Fruit fly (Drosophila melanogaster) whole organism, embryonic: ENCODE measurements around the gene COX7AL.
A peak's percentile ranks its signal among the peaks of the same experiment; 100 is the strongest.

Experiments used
- ATbp ChIP-seq: fragments of 200-800 bp; sonication (Bioruptor generic); optimal IDR thresholded peaks from 2 replicates; lab custom pipeline; 2017; ENCODE audit warnings: missing biosample characterization, mild to moderate bottlenecking, missing genetic modification characterization, missing genetic modification reagents
- Blimp-1 ChIP-seq: fragments of 200-800 bp; sonication (Bioruptor generic); optimal IDR thresholded peaks from 3 replicates; lab custom pipeline; 2018; ENCODE audit warnings: missing biosample characterization, missing genetic modification characterization, mild to moderate bottlenecking, moderate library complexity, missing genetic modification reagents
- CG10209 ChIP-seq: fragments of 200-800 bp; sonication (Bioruptor generic); optimal IDR thresholded peaks from 3 replicates; lab custom pipeline; 2017; ENCODE audit warnings: missing biosample characterization, mild to moderate bottlenecking, missing genetic modification characterization, missing genetic modification reagents
- CG11456 ChIP-seq: fragments of 200-800 bp; sonication (Bioruptor generic); IDR thresholded peaks from 3 replicates; pipeline ENCODE4 v1.3.6; 2022; ENCODE audit warnings: missing biosample characterization, missing genetic modification characterization
- CG12236 ChIP-seq: fragments of 200-800 bp; sonication (Bioruptor generic); optimal IDR thresholded peaks from 2 replicates; lab custom pipeline; 2016; ENCODE audit warnings: missing biosample characterization, missing genetic modification characterization
- CG12942 ChIP-seq: fragments of 200-800 bp; sonication (Bioruptor generic); optimal IDR thresholded peaks from 3 replicates; lab custom pipeline; 2016; ENCODE audit warnings: missing biosample characterization, missing genetic modification characterization
- CG14710 ChIP-seq: fragments of 200-800 bp; sonication (Bioruptor generic); optimal IDR thresholded peaks from 3 replicates; lab custom pipeline; 2019; ENCODE audit warnings: missing biosample characterization, mild to moderate bottlenecking, missing genetic modification characterization, moderate library complexity
- CG14860 ChIP-seq: fragments of 200-800 bp; sonication (Bioruptor generic); IDR thresholded peaks from 3 replicates; pipeline ENCODE4 v1.3.6; 2022; ENCODE audit warnings: missing biosample characterization, missing genetic modification characterization; ENCODE audit not compliant: partially characterized antibody
- CG15514 ChIP-seq: fragments of 200-800 bp; sonication (Bioruptor generic); optimal IDR thresholded peaks from 3 replicates; lab custom pipeline; 2017; ENCODE audit warnings: missing biosample characterization, missing genetic modification characterization, mild to moderate bottlenecking, moderate library complexity, missing genetic modification reagents
- CG18011 ChIP-seq: fragments of 200-800 bp; sonication (Bioruptor generic); optimal IDR thresholded peaks from 2 replicates; lab custom pipeline; 2017; ENCODE audit warnings: missing biosample characterization, missing genetic modification characterization, mild to moderate bottlenecking, moderate library complexity, missing genotype
- CG30403 ChIP-seq: fragments of 200-800 bp; sonication (Bioruptor generic); optimal IDR thresholded peaks from 3 replicates; lab custom pipeline; 2016; ENCODE audit warnings: missing biosample characterization, missing genetic modification characterization
- CG31224 ChIP-seq: fragments of 200-800 bp; sonication (Bioruptor generic); IDR thresholded peaks from 2 replicates; pipeline ENCODE4 v1.3.6; 2022; ENCODE audit warnings: missing biosample characterization, missing genetic modification characterization
- CG31365 ChIP-seq: fragments of 200-800 bp; sonication (Bioruptor generic); optimal IDR thresholded peaks from 2 replicates; lab custom pipeline; 2018; ENCODE audit warnings: missing biosample characterization, mild to moderate bottlenecking, missing genetic modification characterization
- CG3281 ChIP-seq: fragments of 200-800 bp; sonication (Bioruptor generic); optimal IDR thresholded peaks from 3 replicates; lab custom pipeline; 2017; ENCODE audit warnings: missing biosample characterization, mild to moderate bottlenecking, missing genetic modification characterization
- CG4328 ChIP-seq: fragments of 200-800 bp; sonication (Bioruptor generic); optimal IDR thresholded peaks from 3 replicates; lab custom pipeline; 2017; ENCODE audit warnings: missing biosample characterization, missing genetic modification reagents, missing genetic modification characterization
- CG4360 ChIP-seq: fragments of 200-800 bp; sonication (Bioruptor generic); IDR thresholded peaks from 2 replicates; pipeline ENCODE4 v1.3.6; 2022; ENCODE audit warnings: missing biosample characterization, missing genetic modification characterization
- CG4854 ChIP-seq: fragments of 200-800 bp; sonication (Bioruptor generic); optimal IDR thresholded peaks from 2 replicates; lab custom pipeline; 2016; ENCODE audit warnings: missing biosample characterization, missing genetic modification characterization, inconsistent platforms
- CG7987 ChIP-seq: fragments of 200-800 bp; sonication (Bioruptor generic); optimal IDR thresholded peaks from 2 replicates; lab custom pipeline; 2018; ENCODE audit warnings: missing biosample characterization, mild to moderate bottlenecking, missing genetic modification characterization, moderate library complexity
- CG8924 ChIP-seq: fragments of 200-800 bp; optimal IDR thresholded peaks from 3 replicates; lab custom pipeline; 2019; ENCODE audit warnings: missing biosample characterization, mild to moderate bottlenecking, missing genetic modification characterization, moderate library complexity
- CG9609 ChIP-seq: fragments of 200-800 bp; sonication (Bioruptor generic); optimal IDR thresholded peaks from 3 replicates; lab custom pipeline; 2016; ENCODE audit warnings: missing biosample characterization, missing genetic modification characterization
- Dp ChIP-seq: fragments of 200-800 bp; sonication (Bioruptor generic); optimal IDR thresholded peaks from 2 replicates; lab custom pipeline; 2018; ENCODE audit warnings: missing biosample characterization, mild to moderate bottlenecking, missing genetic modification characterization, moderate library complexity
- Dref ChIP-seq: fragments of 200-800 bp; sonication (Bioruptor generic); IDR thresholded peaks from 2 replicates; pipeline ENCODE4 v1.3.6; 2022; ENCODE audit warnings: missing biosample characterization, missing genetic modification characterization
- Eip74EF ChIP-seq, 2 experiments: fragments of 200-800 bp in 1 of 2; fragments of >200 bp in 1 of 2; sonication (Bioruptor generic) in 1 of 2; optimal IDR thresholded peaks; 2 replicates each; lab custom pipeline; 2017 to 2019; ENCODE audit warnings: missing biosample characterization in 2 of 2, missing genetic modification characterization in 2 of 2, mild to moderate bottlenecking in 1 of 2, moderate library complexity in 1 of 2
- Fer2 ChIP-seq: fragments of 200-800 bp; sonication (Bioruptor generic); optimal IDR thresholded peaks from 2 replicates; lab custom pipeline; 2018; ENCODE audit warnings: missing biosample characterization, mild to moderate bottlenecking, missing genetic modification characterization, moderate library complexity
- MESR4 ChIP-seq: fragments of 200-800 bp; sonication (Bioruptor generic); optimal IDR thresholded peaks from 2 replicates; lab custom pipeline; 2018; ENCODE audit warnings: missing biosample characterization, mild to moderate bottlenecking, missing genetic modification characterization, moderate library complexity
- Meics ChIP-seq: fragments of 200-800 bp; sonication (Bioruptor generic); optimal IDR thresholded peaks from 2 replicates; lab custom pipeline; 2017; ENCODE audit warnings: missing biosample characterization, mild to moderate bottlenecking, missing genetic modification characterization
- NFAT ChIP-seq: fragments of 200-800 bp; sonication (Bioruptor generic); IDR thresholded peaks from 2 replicates; pipeline ENCODE4 v1.3.6; 2022; ENCODE audit warnings: missing biosample characterization, missing genetic modification characterization
- Nf-YB ChIP-seq: fragments of 200-800 bp; sonication (Bioruptor generic); optimal IDR thresholded peaks from 3 replicates; lab custom pipeline; 2019; ENCODE audit warnings: missing biosample characterization, mild to moderate bottlenecking, missing genetic modification characterization, moderate library complexity
- PHDP ChIP-seq: fragments of 200-800 bp; sonication (Bioruptor generic); optimal IDR thresholded peaks from 3 replicates; lab custom pipeline; 2018; ENCODE audit warnings: missing biosample characterization, mild to moderate bottlenecking, missing genetic modification characterization, moderate library complexity
- Pdp1 ChIP-seq, 2 experiments: fragments of 200-800 bp; sonication (Bioruptor generic); optimal IDR thresholded peaks; 3 replicates each; lab custom pipeline; 2016; ENCODE audit warnings: missing biosample characterization in 2 of 2, missing genetic modification characterization in 2 of 2, mild to moderate bottlenecking in 1 of 2, moderate library complexity in 1 of 2
- Rfx ChIP-seq: fragments of 200-800 bp; sonication (Bioruptor generic); IDR thresholded peaks from 2 replicates; pipeline ENCODE4 v1.3.6; 2022; ENCODE audit warnings: missing biosample characterization, missing genetic modification characterization
- Stat92E ChIP-seq, 3 experiments: fragments of >200 bp in 2 of 3; fragments of 200-800 bp in 1 of 3; sonication (Bioruptor generic) in 1 of 3; optimal IDR thresholded peaks; 2 replicates each; lab custom pipeline; 2017 to 2019; ENCODE audit warnings: missing biosample characterization in 3 of 3, missing genetic modification characterization in 3 of 3, mild to moderate bottlenecking in 1 of 3, moderate library complexity in 1 of 3
- dati ChIP-seq: fragments of 200-800 bp; sonication (Bioruptor generic); IDR thresholded peaks from 2 replicates; pipeline ENCODE4 v1.3.6; 2022; ENCODE audit warnings: missing biosample characterization, missing genetic modification characterization
- gcm2 ChIP-seq: fragments of 200-800 bp; sonication (Bioruptor generic); optimal IDR thresholded peaks from 2 replicates; lab custom pipeline; 2016; ENCODE audit warnings: missing biosample characterization, missing genetic modification characterization
- her ChIP-seq: fragments of 200-800 bp; sonication (Bioruptor generic); optimal IDR thresholded peaks from 2 replicates; lab custom pipeline; 2016; ENCODE audit warnings: missing biosample characterization, missing genetic modification characterization
- hth ChIP-seq: fragments of >200 bp; optimal IDR thresholded peaks from 2 replicates; lab custom pipeline; 2017; ENCODE audit warnings: inconsistent platforms
- jing ChIP-seq: fragments of 200-800 bp; sonication (Bioruptor generic); optimal IDR thresholded peaks from 2 replicates; lab custom pipeline; 2018; ENCODE audit warnings: missing biosample characterization, mild to moderate bottlenecking, missing genetic modification characterization
- lov ChIP-seq, 2 experiments: fragments of 200-800 bp in 1 of 2; fragments of >200 bp in 1 of 2; sonication (Bioruptor generic) in 1 of 2; IDR thresholded peaks in 1 of 2; optimal IDR thresholded peaks in 1 of 2; 2 replicates in 1 of 2; 3 replicates in 1 of 2; pipeline versions ENCODE4 v1.3.6 to Lab custom; 2017 to 2022; ENCODE audit warnings: missing biosample characterization in 1 of 2, missing genetic modification characterization in 1 of 2
- luna ChIP-seq: fragments of 200-800 bp; sonication (Bioruptor generic); optimal IDR thresholded peaks from 2 replicates; lab custom pipeline; 2016; ENCODE audit warnings: missing biosample characterization, missing genetic modification characterization
- mam ChIP-seq: fragments of 200-800 bp; sonication (Bioruptor generic); optimal IDR thresholded peaks from 3 replicates; lab custom pipeline; 2016; ENCODE audit warnings: missing biosample characterization, missing genetic modification characterization
- nmo ChIP-seq: fragments of 200-800 bp; sonication (Bioruptor generic); optimal IDR thresholded peaks from 2 replicates; lab custom pipeline; 2018; ENCODE audit warnings: missing biosample characterization, mild to moderate bottlenecking, missing genetic modification characterization, moderate library complexity
- odd ChIP-seq: fragments of 200-800 bp; sonication (Bioruptor generic); optimal IDR thresholded peaks from 2 replicates; lab custom pipeline; 2017; ENCODE audit warnings: missing biosample characterization, mild to moderate bottlenecking, missing genetic modification characterization
- pb ChIP-seq: fragments of 200-800 bp; sonication (Bioruptor generic); optimal IDR thresholded peaks from 3 replicates; lab custom pipeline; 2016; ENCODE audit warnings: missing biosample characterization, missing genetic modification characterization
- phol ChIP-seq: fragments of 200-800 bp; sonication (Bioruptor generic); optimal IDR thresholded peaks from 3 replicates; lab custom pipeline; 2018; ENCODE audit warnings: missing biosample characterization, mild to moderate bottlenecking, missing genetic modification characterization, moderate library complexity
- pnt ChIP-seq: fragments of 200-800 bp; sonication (Bioruptor generic); optimal IDR thresholded peaks from 3 replicates; lab custom pipeline; 2016; ENCODE audit warnings: missing biosample characterization, missing genetic modification characterization
- psq ChIP-seq: fragments of 200-800 bp; sonication (Bioruptor generic); optimal IDR thresholded peaks from 2 replicates; lab custom pipeline; 2017; ENCODE audit warnings: missing biosample characterization, missing genetic modification characterization
- slbo ChIP-seq: fragments of 200-800 bp; sonication (Bioruptor generic); IDR thresholded peaks from 2 replicates; pipeline ENCODE4 v1.3.6; 2022; ENCODE audit warnings: missing biosample characterization, missing genetic modification characterization
- sqz ChIP-seq: fragments of 200-800 bp; sonication (Bioruptor generic); optimal IDR thresholded peaks from 3 replicates; lab custom pipeline; 2018; ENCODE audit warnings: missing biosample characterization, mild to moderate bottlenecking, missing genetic modification characterization

Gene COX7AL

dm6 chr3R:8316344-8317105 lies 26.9 kb upstream of the COX7AL start, which contains the start of gene Coq2 (continued):
- TF ChIP-seq CG11456 (GFP tag; lab: Robert Waterston, UW), result no peak
- TF ChIP-seq dati (GFP tag; lab: Robert Waterston, UW), result no peak
- no peak for TF ChIP-seq pnt (GFP tag; lab: Kevin White, UChicago)
- TF ChIP-seq NFAT (GFP tag; lab: Robert Waterston, UW), result no peak
- no peak for TF ChIP-seq lov (optimal IDR thresholded peaks at IDR 0.05; lab: Kevin White, UChicago)
- TF ChIP-seq lov (GFP tag; IDR thresholded peaks at IDR 0.05; lab: Robert Waterston, UW), result no peak
- no peak for TF ChIP-seq Fer2 (tag; lab: Kevin White, UChicago)
- peak; percentile 30 for TF ChIP-seq CG31365 (tag; lab: Kevin White, UChicago)
- no peak for TF ChIP-seq CG18011
- TF ChIP-seq gcm2 (GFP tag; lab: Kevin White, UChicago), result no peak
- TF ChIP-seq CG14710 (tag; lab: Kevin White, UChicago), result peak; percentile 29
- no peak for TF ChIP-seq CG9609 (GFP tag; lab: Kevin White, UChicago)
- TF ChIP-seq phol (tag; lab: Kevin White, UChicago), result peak; percentile 25
- TF ChIP-seq CG4854 (GFP tag; lab: Kevin White, UChicago), result no peak
- TF ChIP-seq odd (GFP tag; lab: Kevin White, UChicago), result no peak
- TF ChIP-seq CG12236 (GFP tag; lab: Kevin White, UChicago), result no peak
- no peak for TF ChIP-seq ATbp (GFP tag; lab: Kevin White, UChicago)
- TF ChIP-seq Nf-YB (GFP tag; lab: Kevin White, UChicago), result peak; percentile 14
- no peak for TF ChIP-seq Eip74EF (GFP tag; optimal IDR thresholded peaks at IDR 0.05; lab: Kevin White, UChicago)
- TF ChIP-seq Stat92E (GFP tag; optimal IDR thresholded peaks at IDR 0.05; lab: Kevin White, UChicago), result no peak
- TF ChIP-seq Dp (GFP tag; lab: Kevin White, UChicago), result peak; percentile 93
- TF ChIP-seq jing (GFP tag; lab: Kevin White, UChicago), result no peak
- TF ChIP-seq CG4360, result no peak
- no peak for TF ChIP-seq CG14860 (GFP tag; lab: Robert Waterston, UW)
- no peak for TF ChIP-seq psq
- peak; percentile 60 for TF ChIP-seq CG15514 (GFP tag; lab: Kevin White, UChicago)
- TF ChIP-seq CG12942, result no peak
- peak; percentile 25; the same call in 1 of the 2 replicates for TF ChIP-seq slbo (GFP tag; lab: Robert Waterston, UW)
- peak; percentile 12 for TF ChIP-seq nmo (GFP tag; lab: Kevin White, UChicago)
- TF ChIP-seq Dref (GFP tag; lab: Robert Waterston, UW), result peak; percentile 47; the same call in 1 of the 2 replicates
- TF ChIP-seq sqz (GFP tag; lab: Kevin White, UChicago), result no peak
- peak; percentile 52 for TF ChIP-seq MESR4 (GFP tag; lab: Kevin White, UChicago)
- no peak for TF ChIP-seq luna (GFP tag; lab: Kevin White, UChicago)
- no peak for TF ChIP-seq CG7987 (GFP tag; lab: Kevin White, UChicago)
- no peak for TF ChIP-seq CG10209 (GFP tag; lab: Kevin White, UChicago)
- TF ChIP-seq Blimp-1 (GFP tag; lab: Kevin White, UChicago), result no peak
- no peak for TF ChIP-seq CG30403 (GFP tag; lab: Kevin White, UChicago)
- no peak for TF ChIP-seq her (GFP tag; lab: Kevin White, UChicago)
- no peak for TF ChIP-seq Meics (GFP tag; lab: Kevin White, UChicago)
- no peak for TF ChIP-seq mam (GFP tag; lab: Kevin White, UChicago)
- TF ChIP-seq CG31224 (GFP tag; lab: Robert Waterston, UW), result no peak
- TF ChIP-seq Pdp1 (GFP tag; optimal IDR thresholded peaks at IDR 0.05; lab: Kevin White, UChicago), result peak in 1 of 2 experiments; percentile 18
- no peak for TF ChIP-seq hth (lab: Kevin White, UChicago)
- no peak for TF ChIP-seq CG8924 (tag; lab: Kevin White, UChicago)
- TF ChIP-seq Rfx, result 0 out of 2 replicates have a peak, but pooled peaks have one; percentile 32
- no peak for TF ChIP-seq pb
- no peak for TF ChIP-seq CG3281 (GFP tag; lab: Kevin White, UChicago)
- TF ChIP-seq PHDP (tag; lab: Kevin White, UChicago), result no peak
- TF ChIP-seq CG4328 (GFP tag; lab: Kevin White, UChicago), result no peak
